Fruit fly (Drosophila melanogaster): ENCODE data around the gene CG7824.

The CG7824 gene

DNA sequence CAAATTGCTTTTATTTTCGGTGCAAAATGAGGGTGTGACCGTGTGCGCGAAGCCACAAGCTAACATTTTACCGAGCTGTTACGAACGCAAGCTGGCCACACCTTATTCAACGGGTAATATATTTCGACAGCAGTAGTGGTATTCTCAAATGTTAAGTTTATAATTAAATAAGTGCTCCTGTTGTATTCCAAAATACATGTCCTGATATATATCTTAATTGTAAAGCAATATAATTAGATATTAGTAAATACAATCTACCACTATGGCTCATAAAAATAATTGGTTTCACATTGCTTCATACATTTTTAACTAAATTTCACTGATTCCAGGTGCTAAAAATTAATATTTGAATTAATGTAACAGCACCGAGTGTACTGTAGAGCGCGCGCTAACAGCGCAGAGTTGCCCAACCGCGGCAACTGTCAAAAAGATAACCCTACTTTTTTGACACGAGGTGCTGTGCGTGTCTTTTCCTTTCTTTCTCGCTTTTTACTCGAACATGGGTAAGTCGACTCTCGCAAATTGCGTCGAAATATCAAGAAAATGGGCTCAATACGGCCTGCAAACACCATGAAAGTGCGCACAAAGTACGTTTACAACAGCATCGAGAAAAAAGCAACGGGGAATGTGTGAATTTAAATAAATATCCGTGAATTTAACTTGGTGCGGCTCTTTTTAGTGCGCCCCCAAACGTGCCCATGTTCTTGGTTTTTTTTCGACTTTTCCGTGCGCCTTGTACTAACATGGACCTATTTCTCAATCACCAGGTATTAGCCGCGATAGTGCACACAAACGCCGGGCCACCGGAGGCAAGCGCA lies 2.9 kb upstream of the CG7824 start, which contains the start of the genes CG15514 and RpS8 (continued):
- TF ChIP-seq pita (GFP tag; optimal IDR thresholded peaks at IDR 0.05) (no peak), toy (GFP tag; IDR thresholded peaks at IDR 0.05) (no peak), CG18262 (tag; optimal IDR thresholded peaks at IDR 0.05) (peak; percentile 33), CG6683 (GFP tag; optimal IDR thresholded peaks at IDR 0.05) (no peak), D (optimal IDR thresholded peaks at IDR 0.05) (no peak), D (GFP tag; optimal IDR thresholded peaks at IDR 0.05) (peak; percentile 29), CG17912 (GFP tag; optimal IDR thresholded peaks at IDR 0.05) (peak; percentile 63), Hr78 (GFP tag; optimal IDR thresholded peaks at IDR 0.05) (no peak), CG10274 (GFP tag; optimal IDR thresholded peaks at IDR 0.05) (peak; percentile 23), CG31441 (GFP tag; IDR thresholded peaks at IDR 0.05) (peak; percentile 50; the same call in 1 of the 2 replicates), CG10147 (GFP tag; optimal IDR thresholded peaks at IDR 0.05) (peak; percentile 50), Dref (GFP tag; IDR thresholded peaks at IDR 0.05) (no peak), cg (GFP tag; optimal IDR thresholded peaks at IDR 0.05) (no peak), Fer1 (GFP tag; optimal IDR thresholded peaks at IDR 0.05) (peak; percentile 65), aop (GFP tag; IDR thresholded peaks at IDR 0.05) (no peak), CG10543 (GFP tag; optimal IDR thresholded peaks at IDR 0.05) (peak; percentile 87), HHEX (GFP tag; optimal IDR thresholded peaks at IDR 0.05) (peak; percentile 68), CG15269 (tag; optimal IDR thresholded peaks at IDR 0.05) (peak; percentile 60), Antp (GFP tag; optimal IDR thresholded peaks at IDR 0.05) (peak; percentile 4), CG13296 (GFP tag; optimal IDR thresholded peaks at IDR 0.05) (peak; percentile 70), Sin3A (optimal IDR thresholded peaks at IDR 0.05) (peak; percentile 70), crol (GFP tag; IDR thresholded peaks at IDR 0.05) (no peak), CG31365 (tag; optimal IDR thresholded peaks at IDR 0.05) (peak; percentile 34), Ets65A (GFP tag) (peak; percentile 71), nerfin-1 (tag; optimal IDR thresholded peaks at IDR 0.05) (peak; percentile 72), Rfx (GFP tag; IDR thresholded peaks at IDR 0.05) (peak; percentile 73), CkIIα-i1 (GFP tag; IDR thresholded peaks at IDR 0.05) (no peak), CG13624 (GFP tag; optimal IDR thresholded peaks at IDR 0.05) (peak; percentile 28), MTF-1 (GFP tag; optimal IDR thresholded peaks at IDR 0.05; ENCODE audit: borderline replicate concordance) (peak; percentile 65), caup (GFP tag; optimal IDR thresholded peaks at IDR 0.05; ENCODE audit: severe bottlenecking) (peak; percentile 86), Six4 (GFP tag; optimal IDR thresholded peaks at IDR 0.05) (peak; percentile 26), tx (GFP tag; optimal IDR thresholded peaks at IDR 0.05) (peak; percentile 7), wor (GFP tag; IDR thresholded peaks at IDR 0.05) (no peak), lilli (GFP tag; optimal IDR thresholded peaks at IDR 0.05) (peak; percentile 22), chm (GFP tag; IDR thresholded peaks at IDR 0.05) (peak; percentile 57; the same call in 1 of the 2 replicates), p53 (GFP tag; optimal IDR thresholded peaks at IDR 0.05) (peak; percentile 25), CG4282 (GFP tag; optimal IDR thresholded peaks at IDR 0.05) (no peak), Neu2 (GFP tag; optimal IDR thresholded peaks at IDR 0.05; ENCODE audit: borderline replicate concordance) (no peak), CG10462 (GFP tag; optimal IDR thresholded peaks at IDR 0.05) (peak; percentile 24), fu2 (GFP tag; optimal IDR thresholded peaks at IDR 0.05) (no peak), CG4854 (GFP tag; optimal IDR thresholded peaks at IDR 0.05) (peak; percentile 24), CG7357 (GFP tag; IDR thresholded peaks at IDR 0.05) (no peak), pzg (GFP tag; optimal IDR thresholded peaks at IDR 0.05) (peak; percentile 67), CG14441 (GFP tag; IDR thresholded peaks at IDR 0.05) (no peak), CG2678 (tag; optimal IDR thresholded peaks at IDR 0.05) (peak; percentile 83), Dfd (GFP tag; optimal IDR thresholded peaks at IDR 0.05) (no peak), CG12219 (GFP tag; optimal IDR thresholded peaks at IDR 0.05) (peak; percentile 22), Stat92E (GFP tag; optimal IDR thresholded peaks at IDR 0.05) (no peak), CG1024 (GFP tag; IDR thresholded peaks at IDR 0.05) (0 out of 2 replicates have a peak, but pooled peaks have one; percentile 5)
